Worm (Caenorhabditis elegans) whole organism, midembryonic: ENCODE data around the gene F37B12.3.
A peak's percentile ranks its signal among the peaks of the same experiment; 100 is the strongest.

Experiments used
- T22C8.4 ChIP-seq: fragments of 200-800 bp; sonication (Bioruptor generic); IDR thresholded peaks from 2 replicates; pipeline ENCODE4 v1.3.6; 2022; ENCODE audit warnings: missing genetic modification characterization, missing compliant biosample characterization
- cog-1 ChIP-seq: sonication (generic microtip); optimal IDR thresholded peaks from 2 replicates; lab custom pipeline; 2016; ENCODE audit warnings: missing genetic modification characterization, missing compliant biosample characterization
- flt-1 ChIP-seq: fragments of 200-800 bp; sonication (Bioruptor generic); IDR thresholded peaks from 2 replicates; pipeline ENCODE4 v1.3.6; 2022; ENCODE audit warnings: missing genetic modification characterization, missing compliant biosample characterization
- klf-2 ChIP-seq: fragments of 200-800 bp; sonication (Bioruptor generic); conservative IDR thresholded peaks from 2 replicates; pipeline ENCODE4 v1.3.6; 2022; ENCODE audit warnings: missing genetic modification reagents, missing genetic modification characterization, missing compliant biosample characterization
- med-1 ChIP-seq: sonication (generic microtip); optimal IDR thresholded peaks from 2 replicates; lab custom pipeline; 2017; ENCODE audit warnings: missing genetic modification characterization, mild to moderate bottlenecking, missing compliant biosample characterization, antibody characterized with exemption, missing genetic modification reagents; ENCODE audit not compliant: insufficient read depth
- ref-1 ChIP-seq: fragments of 200-800 bp; sonication (Bioruptor generic); conservative IDR thresholded peaks from 2 replicates; pipeline ENCODE4 v1.3.6; 2022; ENCODE audit warnings: missing genetic modification reagents, missing genetic modification characterization, missing compliant biosample characterization
- tab-1 ChIP-seq: fragments of 200-800 bp; sonication (Bioruptor generic); IDR thresholded peaks from 2 replicates; pipeline ENCODE4 v1.3.6; 2022; ENCODE audit warnings: missing genetic modification characterization, missing compliant biosample characterization
- ztf-23 ChIP-seq: fragments of 200-800 bp; sonication (Bioruptor generic); IDR thresholded peaks from 2 replicates; pipeline ENCODE4 v1.3.6; 2022; ENCODE audit warnings: missing genetic modification reagents, missing genetic modification characterization, missing compliant biosample characterization
- ztf-29 ChIP-seq: fragments of 200-800 bp; sonication (Bioruptor generic); IDR thresholded peaks from 2 replicates; pipeline ENCODE4 v1.3.6; 2022; ENCODE audit warnings: missing genetic modification reagents, missing genetic modification characterization, missing compliant biosample characterization

Gene F37B12.3

DNA sequence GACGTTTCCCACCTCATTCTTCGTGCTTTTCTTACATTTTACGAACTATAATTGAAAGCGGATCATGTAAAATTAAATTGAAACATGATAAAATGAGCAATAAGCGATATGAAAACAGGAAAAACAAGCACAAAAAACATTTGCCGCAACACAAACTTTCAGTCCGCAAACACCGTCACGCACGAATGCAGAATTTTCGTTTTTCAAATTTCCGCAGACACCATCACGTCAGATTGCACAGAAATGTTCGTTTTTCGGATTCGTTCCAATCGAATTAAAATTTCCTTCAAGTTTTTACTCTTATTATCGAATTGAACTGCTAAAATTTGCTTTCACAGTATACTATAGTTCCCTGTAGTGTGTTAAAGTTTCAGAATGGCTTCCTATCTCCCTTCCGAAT is 13.4 kb upstream of the F37B12.3 start, which contains the start of gene chmp-7:
Gene chmp-7, plus strand, starts transcription at position 369 of the 400 bp plus-strand sequence.
- 0 out of 2 replicates have a peak, but pooled peaks have one; percentile 53 for TF ChIP-seq ztf-23
- TF ChIP-seq ref-1 (GFP tag; lab: Robert Waterston, UW) = no peak
- TF ChIP-seq T22C8.4 (GFP tag; lab: Robert Waterston, UW) = no peak
- peak; percentile 18 for TF ChIP-seq cog-1 (tag; lab: Kevin White, UChicago)
- TF ChIP-seq flt-1 (GFP tag; lab: Robert Waterston, UW) = peak; percentile 69; the same call in 1 of the 2 replicates

DNA sequence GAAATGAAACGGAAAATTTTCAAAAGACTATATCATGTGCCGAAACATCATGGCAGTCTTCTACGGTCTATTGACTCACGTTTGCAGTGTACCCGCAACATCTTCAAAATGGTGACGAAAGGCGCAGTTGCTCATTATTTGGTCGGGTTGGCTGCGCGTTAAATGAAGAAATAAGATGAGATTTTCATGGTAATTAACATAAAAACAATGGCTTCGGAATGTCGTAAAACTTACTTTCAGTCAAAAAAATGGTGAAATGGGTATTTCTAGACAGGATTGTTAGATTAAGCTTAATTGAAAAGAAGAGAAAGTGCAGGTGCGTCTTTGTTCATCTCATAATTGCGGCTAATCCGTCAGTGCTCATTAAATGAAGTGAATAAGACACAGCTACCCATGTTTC is 12.4 kb upstream of the F37B12.3 start, which contains the start of gene T24B8.7:
Gene T24B8.7, minus strand, starts transcription at position 101 of the 400 bp plus-strand sequence.
- no peak for TF ChIP-seq cog-1 (tag; lab: Kevin White, UChicago)
- TF ChIP-seq ref-1 (GFP tag; lab: Robert Waterston, UW) = no peak
- no peak for TF ChIP-seq klf-2 (GFP tag; lab: Robert Waterston, UW)
- TF ChIP-seq med-1 (GFP tag; lab: Kevin White, UChicago) = no peak
- no peak for TF ChIP-seq T22C8.4 (GFP tag; lab: Robert Waterston, UW)
- TF ChIP-seq flt-1 (GFP tag; lab: Robert Waterston, UW) = no peak
- no peak for TF ChIP-seq tab-1
- TF ChIP-seq ztf-29 = no peak
- TF ChIP-seq ztf-23 = no peak

DNA sequence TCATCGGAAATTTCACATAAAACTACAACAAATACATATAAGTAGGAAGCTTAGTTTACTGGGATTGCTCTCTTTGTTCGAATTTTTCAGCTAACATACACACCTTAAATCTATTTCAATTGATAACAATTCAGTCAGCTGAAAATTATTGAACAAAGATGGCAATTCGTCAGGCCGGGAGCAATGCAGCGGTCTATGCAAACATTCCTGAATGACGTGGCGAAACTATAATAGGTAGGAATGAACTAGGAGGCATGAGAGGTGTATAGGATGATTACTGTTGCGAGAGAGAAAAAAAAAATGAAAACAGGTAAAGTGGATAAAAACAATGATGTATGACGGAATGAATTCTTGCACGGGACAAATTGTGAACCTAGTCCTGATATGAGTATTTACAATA is 853 bp upstream of the F37B12.3 start:
- TF ChIP-seq ztf-23 (no peak), cog-1 (tag; lab: Kevin White, UChicago) (no peak), tab-1 (no peak), ztf-29 (no peak), ref-1 (GFP tag; lab: Robert Waterston, UW) (no peak), klf-2 (GFP tag; lab: Robert Waterston, UW) (no peak), T22C8.4 (GFP tag; lab: Robert Waterston, UW) (no peak), flt-1 (GFP tag; lab: Robert Waterston, UW) (no peak)

DNA sequence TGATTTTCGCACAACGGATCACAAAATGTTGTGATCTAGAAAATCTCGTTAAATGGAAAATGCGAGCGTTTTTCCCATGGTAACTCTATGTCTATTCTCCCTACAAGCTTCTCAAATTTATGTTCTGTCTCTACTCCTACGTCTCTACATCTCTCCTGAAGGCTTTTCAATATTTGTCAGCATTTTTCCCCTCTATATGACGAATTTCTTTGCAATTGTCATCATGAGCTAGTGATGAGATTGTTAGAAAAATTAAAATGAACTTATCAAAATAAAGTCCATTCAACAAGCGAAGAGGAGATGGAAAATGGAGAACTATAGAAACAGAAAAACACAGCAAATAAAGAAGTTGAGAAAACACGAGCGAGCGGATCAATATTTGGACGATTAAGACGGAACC is 2.5 kb downstream of the F37B12.3 start:
- TF ChIP-seq ref-1 (GFP tag; lab: Robert Waterston, UW) = no peak
- no peak for TF ChIP-seq T22C8.4 (GFP tag; lab: Robert Waterston, UW)
- TF ChIP-seq flt-1 (GFP tag; lab: Robert Waterston, UW) = no peak
- TF ChIP-seq ztf-29 = no peak
- no peak for TF ChIP-seq klf-2 (GFP tag; lab: Robert Waterston, UW)
- no peak for TF ChIP-seq cog-1 (tag; lab: Kevin White, UChicago)
- TF ChIP-seq tab-1 = no peak
- TF ChIP-seq ztf-23 = no peak
- TF ChIP-seq med-1 (GFP tag; lab: Kevin White, UChicago) = no peak

DNA sequence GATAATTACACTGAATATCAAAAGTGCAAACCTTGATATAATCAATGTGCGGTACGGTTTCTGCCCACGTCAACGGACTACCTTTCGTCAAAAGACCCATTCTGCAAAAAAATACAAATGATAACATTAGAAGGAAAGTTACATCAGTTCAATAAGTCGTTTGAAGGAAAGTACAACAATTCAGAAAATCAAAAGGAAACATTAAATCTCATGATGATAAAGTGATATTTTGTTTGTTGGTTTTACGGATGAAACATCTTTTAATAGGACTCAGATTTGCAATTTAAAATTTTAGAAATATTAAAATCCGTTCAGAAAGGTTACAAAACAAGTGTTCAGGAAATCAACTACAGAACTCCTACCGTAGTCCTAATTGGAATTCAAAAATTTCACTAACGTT is 3.0 kb downstream of the F37B12.3 start, which contains the start of gene gcs-1:
Gene gcs-1, minus strand, starts transcription at position 101 of the 400 bp plus-strand sequence.
- no peak for TF ChIP-seq flt-1 (GFP tag; lab: Robert Waterston, UW)
- TF ChIP-seq ztf-29 = no peak
- no peak for TF ChIP-seq tab-1
- no peak for TF ChIP-seq ztf-23
- TF ChIP-seq med-1 (GFP tag; lab: Kevin White, UChicago) = no peak

DNA sequence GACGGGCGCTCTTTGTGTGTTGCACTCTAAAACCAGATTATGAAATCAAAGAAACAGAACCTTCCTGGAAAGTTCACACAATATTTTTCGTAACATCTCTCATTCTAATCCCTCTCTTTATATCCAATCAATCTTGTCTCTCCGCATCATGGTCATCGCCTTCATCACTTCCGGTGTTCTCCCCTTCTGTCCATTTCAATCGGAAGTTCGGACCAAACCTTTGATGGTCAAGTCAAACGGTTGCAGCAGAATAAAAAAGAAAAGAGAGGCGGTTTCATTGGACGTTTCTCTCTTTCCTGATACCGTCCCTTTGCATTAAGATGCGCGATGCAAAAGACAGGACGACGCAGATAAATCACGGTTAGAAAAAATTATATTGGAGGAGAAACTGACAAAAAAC is 8.2 kb downstream of the F37B12.3 start:
- TF ChIP-seq ztf-29 = no peak
- TF ChIP-seq med-1 (GFP tag; lab: Kevin White, UChicago) = no peak
- no peak for TF ChIP-seq tab-1
- no peak for TF ChIP-seq ztf-23
- TF ChIP-seq flt-1 (GFP tag; lab: Robert Waterston, UW) = no peak
- TF ChIP-seq cog-1 (tag; lab: Kevin White, UChicago) = no peak
- no peak for TF ChIP-seq ref-1 (GFP tag; lab: Robert Waterston, UW)
- TF ChIP-seq T22C8.4 (GFP tag; lab: Robert Waterston, UW) = no peak
- TF ChIP-seq klf-2 (GFP tag; lab: Robert Waterston, UW) = no peak

DNA sequence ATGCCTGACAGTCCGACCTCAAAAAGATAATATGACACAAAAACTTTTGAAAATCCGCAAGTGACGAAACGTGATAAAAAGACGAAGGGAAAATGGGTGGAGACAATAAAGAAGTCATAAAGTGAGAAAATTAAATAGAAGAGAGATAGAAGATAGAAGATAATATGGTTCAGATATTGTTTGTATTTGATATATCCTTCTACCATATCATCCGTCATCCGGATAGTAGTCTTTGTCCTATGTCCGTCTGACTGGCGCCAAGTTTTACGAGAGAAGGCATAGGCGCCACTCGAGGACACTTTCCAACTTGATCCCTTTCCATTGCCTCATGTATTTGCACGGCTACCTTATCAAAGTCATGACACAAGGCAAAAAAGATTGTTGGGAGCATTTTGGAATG is 9.3 kb downstream of the F37B12.3 start:
- TF ChIP-seq flt-1 (GFP tag; lab: Robert Waterston, UW) = no peak

DNA sequence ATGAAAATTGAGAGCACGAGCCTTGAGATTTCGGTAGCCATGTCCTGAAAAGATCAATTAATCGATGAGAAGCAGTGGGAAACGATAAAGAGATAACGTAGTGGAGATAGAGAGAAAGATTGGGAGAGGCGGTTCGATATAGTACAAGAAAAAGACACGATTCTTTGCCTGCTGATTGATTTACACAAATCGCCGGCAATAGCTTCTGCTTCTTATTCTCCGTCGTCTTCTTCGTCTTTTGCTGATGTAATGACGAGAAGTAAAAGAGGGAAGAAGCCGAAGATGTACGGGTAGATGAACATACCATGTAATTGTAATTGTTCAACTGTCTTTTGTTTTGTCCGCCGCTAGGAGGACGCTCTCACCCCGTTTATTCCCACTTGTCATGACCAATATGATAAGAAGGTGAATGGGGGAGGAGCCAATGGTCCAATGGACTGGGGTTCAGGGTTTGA is 12.0 kb downstream of the F37B12.3 start, which contains the start of gene F37B12.1:
Gene F37B12.1, minus strand, starts transcription at position 51 of the 455 bp plus-strand sequence.
- TF ChIP-seq flt-1 (GFP tag; lab: Robert Waterston, UW) (no peak), med-1 (GFP tag; lab: Kevin White, UChicago) (no peak), cog-1 (tag; lab: Kevin White, UChicago) (no peak), ztf-23 (no peak), klf-2 (GFP tag; lab: Robert Waterston, UW) (no peak), ref-1 (GFP tag; lab: Robert Waterston, UW) (no peak), T22C8.4 (GFP tag; lab: Robert Waterston, UW) (no peak), tab-1 (no peak), ztf-29 (no peak)

DNA sequence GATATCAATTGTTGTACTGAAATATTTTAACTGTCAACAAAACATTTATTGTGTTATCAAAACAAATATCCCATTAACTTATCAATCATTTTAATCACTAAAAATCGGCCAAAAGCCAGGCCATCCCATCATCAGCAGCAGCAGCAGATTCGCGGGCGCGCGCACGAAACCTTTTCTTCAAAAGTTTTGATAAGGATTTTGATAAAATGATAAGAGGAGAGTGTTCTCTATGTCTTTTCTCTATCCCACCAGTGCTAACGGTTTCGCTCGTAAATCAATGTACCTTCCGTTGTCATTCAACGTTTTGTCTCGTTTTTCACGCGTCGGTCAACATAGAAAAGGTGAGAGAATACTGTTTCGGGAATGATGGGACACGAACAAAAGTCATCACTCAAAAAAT is 13.1 kb downstream of the F37B12.3 start:
- no peak for TF ChIP-seq ztf-29
- TF ChIP-seq med-1 (GFP tag; lab: Kevin White, UChicago) = no peak
- no peak for TF ChIP-seq klf-2 (GFP tag; lab: Robert Waterston, UW)
- TF ChIP-seq cog-1 (tag; lab: Kevin White, UChicago) = no peak
- TF ChIP-seq T22C8.4 (GFP tag; lab: Robert Waterston, UW) = no peak
- TF ChIP-seq ref-1 (GFP tag; lab: Robert Waterston, UW) = no peak
- no peak for TF ChIP-seq flt-1 (GFP tag; lab: Robert Waterston, UW)
- TF ChIP-seq tab-1 = no peak
- TF ChIP-seq ztf-23 = no peak

DNA sequence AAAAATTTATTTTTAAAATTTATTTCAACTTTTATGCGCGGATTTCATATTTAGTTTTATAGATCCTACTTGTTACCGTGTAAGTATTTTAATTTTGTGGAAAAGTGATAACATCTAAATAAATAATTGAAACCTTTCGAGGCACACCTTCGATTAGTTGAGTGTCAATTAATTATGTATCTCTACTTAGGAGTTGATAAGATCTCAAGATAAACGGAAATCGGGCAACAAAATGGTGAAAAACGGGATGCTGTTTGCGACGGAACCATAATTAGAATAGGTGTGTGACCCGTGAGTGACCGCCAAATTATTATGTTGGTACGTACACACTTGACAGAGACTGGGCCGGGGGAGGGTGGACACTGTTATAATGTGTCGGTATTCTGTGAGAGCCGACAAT is 14.9 kb downstream of the F37B12.3 start:
- TF ChIP-seq ztf-29 (no peak), flt-1 (GFP tag; lab: Robert Waterston, UW) (no peak), T22C8.4 (GFP tag; lab: Robert Waterston, UW) (no peak), med-1 (GFP tag; lab: Kevin White, UChicago) (no peak), ref-1 (GFP tag; lab: Robert Waterston, UW) (no peak), ztf-23 (no peak), klf-2 (GFP tag; lab: Robert Waterston, UW) (no peak), tab-1 (no peak), cog-1 (tag; lab: Kevin White, UChicago) (no peak)
